Fruit fly (Drosophila melanogaster): ENCODE measurements around the gene CG9400.

The CG9400 gene

dm6 chrX:14332243-14332642 is 43.0 kb upstream of the CG9400 start (continued):
- TF ChIP-seq CrebB (tag; optimal IDR thresholded peaks at IDR 0.05) (no peak), Hey (tag; optimal IDR thresholded peaks at IDR 0.05) (no peak), cas (GFP tag; IDR thresholded peaks at IDR 0.05) (no peak), CG11504 (tag; optimal IDR thresholded peaks at IDR 0.05) (peak; percentile 53), tna (GFP tag; IDR thresholded peaks at IDR 0.05; ENCODE audit: partially characterized antibody) (no peak), CG3726 (GFP tag; IDR thresholded peaks at IDR 0.05) (no peak), ac (GFP tag; optimal IDR thresholded peaks at IDR 0.05) (no peak), h (optimal IDR thresholded peaks at IDR 0.05) (no peak), CG33213 (GFP tag; optimal IDR thresholded peaks at IDR 0.05) (no peak), Lim3 (GFP tag; IDR thresholded peaks at IDR 0.05) (no peak), pan (optimal IDR thresholded peaks at IDR 0.05) (no peak), pan (GFP tag; optimal IDR thresholded peaks at IDR 0.05 in 1 of 2, IDR thresholded peaks at IDR 0.05 in 1 of 2) (no peak), CG12744 (GFP tag; optimal IDR thresholded peaks at IDR 0.05) (no peak), fd96Cb (tag; optimal IDR thresholded peaks at IDR 0.05) (peak; percentile 20), schlank (tag; optimal IDR thresholded peaks at IDR 0.05) (no peak), Hr51 (GFP tag; optimal IDR thresholded peaks at IDR 0.05) (peak in 1 of 2 experiments; percentile 5), CG10274 (GFP tag; optimal IDR thresholded peaks at IDR 0.05) (no peak), Xbp1 (GFP tag; optimal IDR thresholded peaks at IDR 0.05) (peak; percentile 1), Dad (GFP tag; optimal IDR thresholded peaks at IDR 0.05) (no peak), tgo (GFP tag; IDR thresholded peaks at IDR 0.05) (no peak), CG8290 (GFP tag; optimal IDR thresholded peaks at IDR 0.05) (no peak), CG8290 (tag; optimal IDR thresholded peaks at IDR 0.05) (peak in 1 of 2 experiments; percentile 58), CG14441 (GFP tag; IDR thresholded peaks at IDR 0.05) (0 out of 2 replicates have a peak, but pooled peaks have one; percentile 11), dysf (GFP tag; IDR thresholded peaks at IDR 0.05) (0 out of 3 replicates have a peak, but pooled peaks have one; percentile 28), CG14710 (tag; optimal IDR thresholded peaks at IDR 0.05) (no peak), Scr (GFP tag; IDR thresholded peaks at IDR 0.05; ENCODE audit: partially characterized antibody) (no peak), Lhr (GFP tag; optimal IDR thresholded peaks at IDR 0.05) (no peak), insv (GFP tag; optimal IDR thresholded peaks at IDR 0.05) (no peak), sens-2 (GFP tag; IDR thresholded peaks at IDR 0.05) (no peak), CG12391 (tag; optimal IDR thresholded peaks at IDR 0.05) (no peak), CG11085 (GFP tag; IDR thresholded peaks at IDR 0.05) (no peak), CG3847 (GFP tag; IDR thresholded peaks at IDR 0.05) (no peak), peb (GFP tag; IDR thresholded peaks at IDR 0.05) (no peak), hbn (GFP tag; IDR thresholded peaks at IDR 0.05; ENCODE audit: partially characterized antibody) (no peak), pum (GFP tag; optimal IDR thresholded peaks at IDR 0.05) (no peak), gsb (GFP tag; IDR thresholded peaks at IDR 0.05) (no peak), Hsf (GFP tag; optimal IDR thresholded peaks at IDR 0.05) (no peak), Bteb2 (GFP tag; optimal IDR thresholded peaks at IDR 0.05) (no peak), Usf (GFP tag; optimal IDR thresholded peaks at IDR 0.05) (no peak), crp (GFP tag; optimal IDR thresholded peaks at IDR 0.05) (no peak), CG3281 (GFP tag; optimal IDR thresholded peaks at IDR 0.05) (no peak), Ada2b (GFP tag; IDR thresholded peaks at IDR 0.05) (no peak), sob (GFP tag; IDR thresholded peaks at IDR 0.05) (no peak), CG17359 (tag; optimal IDR thresholded peaks at IDR 0.05) (peak; percentile 28), Max (GFP tag; optimal IDR thresholded peaks at IDR 0.05) (no peak), CG17912 (GFP tag; optimal IDR thresholded peaks at IDR 0.05) (no peak), CG18476 (GFP tag; optimal IDR thresholded peaks at IDR 0.05) (no peak), lilli (GFP tag; optimal IDR thresholded peaks at IDR 0.05) (no peak), Dip2 (GFP tag; IDR thresholded peaks at IDR 0.05) (no peak), gem (tag; optimal IDR thresholded peaks at IDR 0.05) (peak; percentile 26), GATAe (GFP tag; conservative IDR thresholded peaks at IDR 0.05) (no peak), Rfx (GFP tag; IDR thresholded peaks at IDR 0.05) (peak; percentile 37), sna (GFP tag; IDR thresholded peaks at IDR 0.05; ENCODE audit: partially characterized antibody) (no peak)

All from whole organism, embryonic.